Worm (Caenorhabditis elegans): ENCODE data around the gene tag-329.

- TF ChIP-seq ama-1 (optimal IDR thresholded peaks at IDR 0.05) = no peak
- TF ChIP-seq pes-1 (GFP tag; IDR thresholded peaks at IDR 0.05) = no peak
- TF ChIP-seq F13C5.2 (tag; optimal IDR thresholded peaks at IDR 0.05) = no peak
- TF ChIP-seq B0310.2 (tag; optimal IDR thresholded peaks at IDR 0.05) = no peak
- TF ChIP-seq aly-1 (tag; optimal IDR thresholded peaks at IDR 0.05) = no peak
- TF ChIP-seq hmg-4 (GFP tag; optimal IDR thresholded peaks at IDR 0.05) = no peak
- TF ChIP-seq ceh-13 (GFP tag; optimal IDR thresholded peaks at IDR 0.05) = no peak
- TF ChIP-seq scrt-1 (GFP tag; IDR thresholded peaks at IDR 0.05) = no peak
- no peak for TF ChIP-seq ceh-36 (tag; optimal IDR thresholded peaks at IDR 0.05)
- no peak for TF ChIP-seq ets-7 (tag; optimal IDR thresholded peaks at IDR 0.05)
- no peak for TF ChIP-seq flt-1 (GFP tag; IDR thresholded peaks at IDR 0.05)
- TF ChIP-seq tbx-11 (GFP tag; IDR thresholded peaks at IDR 0.05) = no peak
These were observed 33.8 kb upstream of the tag-329 start, which contains the start of gene swt-5 for ce11 chrV:9500826-9501451.
